Fruit fly (Drosophila melanogaster): ENCODE results near the gene CG33268.
A peak's percentile ranks its signal among the peaks of the same experiment; 100 is the strongest.

The CG33268 gene

dm6 chr3L:11626229-11626826, 35.3 kb upstream of the CG33268 start, which contains the start of gene PCID2:
Gene PCID2 (plus strand): TSS chr3L:11626441.
- TF ChIP-seq CG17806 (tag; optimal IDR thresholded peaks at IDR 0.05) (no peak), CG34367 (tag; optimal IDR thresholded peaks at IDR 0.05) (no peak), Ets98B (GFP tag; IDR thresholded peaks at IDR 0.05) (no peak), Pif1A (GFP tag; optimal IDR thresholded peaks at IDR 0.05) (no peak), rn (GFP tag; IDR thresholded peaks at IDR 0.05) (no peak), CG14655 (GFP tag; optimal IDR thresholded peaks at IDR 0.05) (no peak), CG8159 (tag; optimal IDR thresholded peaks at IDR 0.05) (no peak), CG13204 (GFP tag; optimal IDR thresholded peaks at IDR 0.05) (no peak), fd96Ca (GFP tag; IDR thresholded peaks at IDR 0.05) (no peak), D1 (tag; optimal IDR thresholded peaks at IDR 0.05) (no peak)

- TF ChIP-seq CG8301 (tag; optimal IDR thresholded peaks at IDR 0.05) (no peak), Pif1B (GFP tag; optimal IDR thresholded peaks at IDR 0.05) (no peak), rn (GFP tag; IDR thresholded peaks at IDR 0.05) (no peak), CG34367 (tag; optimal IDR thresholded peaks at IDR 0.05) (no peak), gl (tag; optimal IDR thresholded peaks at IDR 0.05) (no peak), CG10348 (GFP tag; IDR thresholded peaks at IDR 0.05) (no peak), fd96Ca (GFP tag; IDR thresholded peaks at IDR 0.05) (no peak), CG8159 (tag; optimal IDR thresholded peaks at IDR 0.05) (no peak), D1 (tag; optimal IDR thresholded peaks at IDR 0.05) (no peak), CG9948 (tag; optimal IDR thresholded peaks at IDR 0.05) (no peak), CG17806 (tag; optimal IDR thresholded peaks at IDR 0.05) (no peak), CG15710 (tag; optimal IDR thresholded peaks at IDR 0.05) (no peak), CG4496 (GFP tag; IDR thresholded peaks at IDR 0.05) (no peak), CG12605 (GFP tag; IDR thresholded peaks at IDR 0.05) (no peak)
Observed at dm6 chr3L:11625634-11626175, 34.7 kb upstream of the CG33268 start, which contains the start of gene CG6083. Gene CG6083 (minus strand): TSS chr3L:11626125.

- TF ChIP-seq CG32121 (GFP tag; IDR thresholded peaks at IDR 0.05) = no peak
- TF ChIP-seq CG12605 (GFP tag; IDR thresholded peaks at IDR 0.05) = no peak
- TF ChIP-seq Ets98B (GFP tag; IDR thresholded peaks at IDR 0.05) = no peak
- TF ChIP-seq fd96Ca (GFP tag; IDR thresholded peaks at IDR 0.05) = no peak
- no peak for TF ChIP-seq CG15710 (tag; optimal IDR thresholded peaks at IDR 0.05)
- TF ChIP-seq CG14655 (GFP tag; optimal IDR thresholded peaks at IDR 0.05) = no peak
- TF ChIP-seq CG4496 (GFP tag; IDR thresholded peaks at IDR 0.05) = no peak
- no peak for TF ChIP-seq CG10348 (GFP tag; IDR thresholded peaks at IDR 0.05)
- TF ChIP-seq CG8301 (tag; optimal IDR thresholded peaks at IDR 0.05) = no peak
- no peak for TF ChIP-seq rn (GFP tag; IDR thresholded peaks at IDR 0.05)
- TF ChIP-seq CG8159 (tag; optimal IDR thresholded peaks at IDR 0.05) = no peak
- TF ChIP-seq gl (tag; optimal IDR thresholded peaks at IDR 0.05) = no peak
- no peak for TF ChIP-seq CG17806 (tag; optimal IDR thresholded peaks at IDR 0.05)
- no peak for TF ChIP-seq EcR (GFP tag; optimal IDR thresholded peaks at IDR 0.05)
Observed at dm6 chr3L:11624281-11624680, 33.2 kb upstream of the CG33268 start, which contains the start of gene Akr1B. Gene Akr1B (minus strand): TSS chr3L:11624381.

- TF ChIP-seq CG8301 (tag; optimal IDR thresholded peaks at IDR 0.05) = no peak
- no peak for TF ChIP-seq CG34367 (tag; optimal IDR thresholded peaks at IDR 0.05)
- peak; percentile 44 for TF ChIP-seq EcR (GFP tag; optimal IDR thresholded peaks at IDR 0.05)
- no peak for TF ChIP-seq CG9948 (tag; optimal IDR thresholded peaks at IDR 0.05)
- TF ChIP-seq Ets98B (GFP tag; IDR thresholded peaks at IDR 0.05) = peak; percentile 34; the same call in 1 of the 2 replicates
- no peak for TF ChIP-seq rn (GFP tag; IDR thresholded peaks at IDR 0.05)
- peak; percentile 1 for TF ChIP-seq Snoo (tag; optimal IDR thresholded peaks at IDR 0.05)
- no peak for TF ChIP-seq gl (tag; optimal IDR thresholded peaks at IDR 0.05)
- peak; percentile 58; the same call in 1 of the 3 replicates for TF ChIP-seq CG4496 (GFP tag; IDR thresholded peaks at IDR 0.05)
- peak; percentile 15 for TF ChIP-seq Pif1A (GFP tag; optimal IDR thresholded peaks at IDR 0.05)
- TF ChIP-seq fd96Ca (GFP tag; IDR thresholded peaks at IDR 0.05) = no peak
- TF ChIP-seq CG13204 (GFP tag; optimal IDR thresholded peaks at IDR 0.05) = no peak
- TF ChIP-seq CG8159 (tag; optimal IDR thresholded peaks at IDR 0.05) = no peak
- TF ChIP-seq D1 (tag; optimal IDR thresholded peaks at IDR 0.05) = no peak
- TF ChIP-seq CG15710 (tag; optimal IDR thresholded peaks at IDR 0.05) = peak; percentile 8
- no peak for TF ChIP-seq CG12605 (GFP tag; IDR thresholded peaks at IDR 0.05)
- no peak for TF ChIP-seq CG10348 (GFP tag; IDR thresholded peaks at IDR 0.05)
- no peak for TF ChIP-seq CG17806 (tag; optimal IDR thresholded peaks at IDR 0.05)
- no peak for TF ChIP-seq CG32121 (GFP tag; IDR thresholded peaks at IDR 0.05)
- no peak for TF ChIP-seq CG14655 (GFP tag; optimal IDR thresholded peaks at IDR 0.05)
- TF ChIP-seq Pif1B (GFP tag; optimal IDR thresholded peaks at IDR 0.05) = peak; percentile 36
Observed at dm6 chr3L:11623245-11623883, 32.3 kb upstream of the CG33268 start.

dm6 chr3L:11622750-11623149, 31.7 kb upstream of the CG33268 start:
- TF ChIP-seq gl (tag; optimal IDR thresholded peaks at IDR 0.05) (no peak), CG8159 (tag; optimal IDR thresholded peaks at IDR 0.05) (no peak), CG10348 (GFP tag; IDR thresholded peaks at IDR 0.05) (no peak), CG8301 (tag; optimal IDR thresholded peaks at IDR 0.05) (no peak), CG15710 (tag; optimal IDR thresholded peaks at IDR 0.05) (no peak), rn (GFP tag; IDR thresholded peaks at IDR 0.05) (no peak), CG32121 (GFP tag; IDR thresholded peaks at IDR 0.05) (no peak), D1 (tag; optimal IDR thresholded peaks at IDR 0.05) (no peak), CG9948 (tag; optimal IDR thresholded peaks at IDR 0.05) (no peak), CG34367 (tag; optimal IDR thresholded peaks at IDR 0.05) (no peak), CG14655 (GFP tag; optimal IDR thresholded peaks at IDR 0.05) (no peak), EcR (GFP tag; optimal IDR thresholded peaks at IDR 0.05) (no peak), fd96Ca (GFP tag; IDR thresholded peaks at IDR 0.05) (no peak), CG13204 (GFP tag; optimal IDR thresholded peaks at IDR 0.05) (no peak), Snoo (tag; optimal IDR thresholded peaks at IDR 0.05) (no peak), CG12605 (GFP tag; IDR thresholded peaks at IDR 0.05) (no peak), Pif1B (GFP tag; optimal IDR thresholded peaks at IDR 0.05) (no peak), CG4496 (GFP tag; IDR thresholded peaks at IDR 0.05) (no peak)

Data from whole organism, pupa.